Worm (Caenorhabditis elegans) whole organism, L1 larva: ENCODE results near the gene cyp-33C7.

Source experiments
- C04F5.9 ChIP-seq: sonication (generic microtip); optimal IDR thresholded peaks from 2 replicates; lab custom pipeline; 2016; ENCODE audit warnings: missing genetic modification characterization, missing compliant biosample characterization
- C16A3.4 ChIP-seq: fragments of 150-350 bp; optimal IDR thresholded peaks from 2 replicates; lab custom pipeline; 2014; ENCODE audit warnings: missing biosample characterization, missing genetic modification characterization
- F16B12.6 ChIP-seq: fragments of 150-350 bp; optimal IDR thresholded peaks from 2 replicates; lab custom pipeline; 2014; ENCODE audit warnings: missing biosample characterization, missing genetic modification characterization
- ama-1 ChIP-seq: fragments of 150-350 bp; optimal IDR thresholded peaks from 2 replicates; lab custom pipeline; 2014
- ceh-63 ChIP-seq: fragments of 200-800 bp; sonication (Bioruptor generic); optimal IDR thresholded peaks from 2 replicates; lab custom pipeline; 2018; ENCODE audit warnings: mild to moderate bottlenecking, missing genetic modification characterization, missing compliant biosample characterization
- ceh-82 ChIP-seq, 3 experiments: fragments of 150-350 bp in 1 of 3; sonication (generic microtip) in 2 of 3; optimal IDR thresholded peaks; 2 replicates each; lab custom pipeline; 2014 to 2017; ENCODE audit warnings: missing biosample characterization in 3 of 3, missing genetic modification characterization in 3 of 3
- ceh-88 ChIP-seq: fragments of 200-800 bp; sonication (Bioruptor generic); IDR thresholded peaks from 2 replicates; pipeline ENCODE4 v1.3.6; 2022; ENCODE audit warnings: missing genetic modification characterization, missing compliant biosample characterization
- ceh-90 ChIP-seq: sonication (generic microtip); optimal IDR thresholded peaks from 2 replicates; lab custom pipeline; 2016; ENCODE audit warnings: missing genetic modification characterization, missing compliant biosample characterization
- ces-1 ChIP-seq: fragments of 150-350 bp; optimal IDR thresholded peaks from 2 replicates; lab custom pipeline; 2014; ENCODE audit warnings: missing biosample characterization, missing genetic modification reagents, missing genetic modification characterization
- dsc-1 ChIP-seq: sonication (generic microtip); optimal IDR thresholded peaks from 2 replicates; lab custom pipeline; 2016; ENCODE audit warnings: mild to moderate bottlenecking, missing genetic modification characterization, missing compliant biosample characterization
- efl-1 ChIP-seq, 4 experiments: fragments of 150-350 bp; optimal IDR thresholded peaks in 3 of 4; peaks in 1 of 4; 1 replicate in 1 of 4; 2 replicates in 3 of 4; lab custom pipeline; 2014; ENCODE audit warnings: missing biosample characterization in 2 of 4, missing genetic modification characterization in 2 of 4, missing genetic modification reagents in 2 of 4
- efl-3 ChIP-seq: fragments of 200-800 bp; sonication (Bioruptor generic); optimal IDR thresholded peaks from 2 replicates; lab custom pipeline; 2018; ENCODE audit warnings: mild to moderate bottlenecking, missing genetic modification characterization, missing compliant biosample characterization
- egl-13 ChIP-seq: sonication (generic microtip); optimal IDR thresholded peaks from 2 replicates; lab custom pipeline; 2016; ENCODE audit warnings: missing genotype, missing genetic modification reagents, missing genetic modification characterization, missing compliant biosample characterization
- egl-27 ChIP-seq, 2 experiments: fragments of 150-350 bp in 1 of 2; sonication (generic microtip); optimal IDR thresholded peaks; 3 replicates each; lab custom pipeline; 2017 to 2018; ENCODE audit warnings: missing biosample characterization in 2 of 2, missing genetic modification characterization in 2 of 2, missing genetic modification reagents in 2 of 2
- elt-2 ChIP-seq: sonication (generic microtip); optimal IDR thresholded peaks from 2 replicates; lab custom pipeline; 2016; ENCODE audit warnings: missing genetic modification characterization, mild to moderate bottlenecking, inconsistent platforms, missing compliant biosample characterization, missing genetic modification reagents
- elt-3 ChIP-seq, 6 experiments: fragments of 150-350 bp in 1 of 6; sonication (generic microtip); optimal IDR thresholded peaks; 2 replicates each; lab custom pipeline; 2017 to 2018; ENCODE audit warnings: missing biosample characterization in 6 of 6, missing genetic modification characterization in 6 of 6, inconsistent platforms in 1 of 6
- ets-5 ChIP-seq: fragments of 200-800 bp; sonication (Bioruptor generic); IDR thresholded peaks from 2 replicates; pipeline ENCODE4 v1.3.6; 2022; ENCODE audit warnings: missing genetic modification characterization, missing compliant biosample characterization
- fkh-4 ChIP-seq: sonication (generic microtip); optimal IDR thresholded peaks from 2 replicates; lab custom pipeline; 2016; ENCODE audit warnings: missing compliant biosample characterization, missing genetic modification characterization, borderline replicate concordance
- fkh-8 ChIP-seq: sonication (generic microtip); optimal IDR thresholded peaks from 2 replicates; lab custom pipeline; 2016; ENCODE audit warnings: mild to moderate bottlenecking, missing genetic modification characterization, missing compliant biosample characterization
- hlh-4 ChIP-seq: sonication (generic microtip); optimal IDR thresholded peaks from 2 replicates; lab custom pipeline; 2016; ENCODE audit warnings: mild to moderate bottlenecking, missing genetic modification characterization, missing compliant biosample characterization
- hpl-2 ChIP-seq: fragments of 150-350 bp; optimal IDR thresholded peaks from 2 replicates; lab custom pipeline; 2014; ENCODE audit warnings: missing biosample characterization, missing genetic modification reagents, missing genetic modification characterization
- irx-1 ChIP-seq: sonication (generic microtip); optimal IDR thresholded peaks from 2 replicates; lab custom pipeline; 2016; ENCODE audit warnings: missing genetic modification characterization, missing compliant biosample characterization
- lin-13 ChIP-seq: fragments of 150-350 bp; optimal IDR thresholded peaks from 2 replicates; lab custom pipeline; 2014; ENCODE audit warnings: missing biosample characterization, missing genetic modification reagents, missing genetic modification characterization
- lin-14 ChIP-seq: fragments of 200-800 bp; sonication (Bioruptor generic); optimal IDR thresholded peaks from 2 replicates; lab custom pipeline; 2018; ENCODE audit warnings: mild to moderate bottlenecking, missing genetic modification characterization, moderate library complexity, missing compliant biosample characterization
- lin-15B ChIP-seq: fragments of 150-350 bp; sonication (generic microtip); optimal IDR thresholded peaks from 3 replicates; lab custom pipeline; 2014; ENCODE audit warnings: missing biosample characterization, missing genetic modification characterization
- lir-3 ChIP-seq: sonication (generic microtip); optimal IDR thresholded peaks from 2 replicates; lab custom pipeline; 2016; ENCODE audit warnings: mild to moderate bottlenecking, missing genetic modification characterization, moderate library complexity, missing compliant biosample characterization; ENCODE audit not compliant: poor library complexity
- lsy-2 ChIP-seq, 2 experiments: fragments of 150-350 bp; optimal IDR thresholded peaks; 2 replicates each; lab custom pipeline; 2014; ENCODE audit warnings: missing biosample characterization in 2 of 2, missing genetic modification characterization in 2 of 2
- mab-9 ChIP-seq: fragments of 200-800 bp; sonication (Bioruptor generic); IDR thresholded peaks from 2 replicates; pipeline ENCODE4 v1.3.6; 2022; ENCODE audit warnings: missing genetic modification reagents, missing genetic modification characterization, missing compliant biosample characterization
- mep-1 ChIP-seq: fragments of 150-350 bp; optimal IDR thresholded peaks from 2 replicates; lab custom pipeline; 2014; ENCODE audit warnings: missing biosample characterization, missing genetic modification characterization
- nhr-19 ChIP-seq: fragments of 200-800 bp; sonication (Bioruptor generic); conservative IDR thresholded peaks from 2 replicates; pipeline ENCODE4 v1.3.6; 2022; ENCODE audit warnings: missing genetic modification characterization, missing compliant biosample characterization
- nhr-237 ChIP-seq: fragments of 150-350 bp; optimal IDR thresholded peaks from 2 replicates; lab custom pipeline; 2014; ENCODE audit warnings: missing biosample characterization, missing genetic modification characterization
- nhr-28 ChIP-seq: fragments of 150-350 bp; optimal IDR thresholded peaks from 2 replicates; lab custom pipeline; 2014; ENCODE audit warnings: missing biosample characterization, missing genetic modification characterization
- nhr-71 ChIP-seq: sonication (generic microtip); optimal IDR thresholded peaks from 2 replicates; lab custom pipeline; 2016; ENCODE audit warnings: mild to moderate bottlenecking, missing genetic modification characterization, moderate library complexity, missing compliant biosample characterization
- nhr-76 ChIP-seq: sonication (generic microtip); optimal IDR thresholded peaks from 2 replicates; lab custom pipeline; 2017; ENCODE audit warnings: missing biosample characterization, missing genetic modification characterization
- nhr-84 ChIP-seq: sonication (generic microtip); optimal IDR thresholded peaks from 2 replicates; lab custom pipeline; 2017; ENCODE audit warnings: missing biosample characterization, missing genetic modification characterization
- nhr-90 ChIP-seq: sonication (generic microtip); optimal IDR thresholded peaks from 2 replicates; lab custom pipeline; 2016; ENCODE audit warnings: mild to moderate bottlenecking, missing genetic modification characterization, missing compliant biosample characterization; ENCODE audit not compliant: poor library complexity
- pag-3 ChIP-seq: sonication (generic microtip); optimal IDR thresholded peaks from 2 replicates; lab custom pipeline; 2017; ENCODE audit warnings: missing genetic modification characterization, mild to moderate bottlenecking, missing compliant biosample characterization, antibody characterized with exemption, borderline replicate concordance; ENCODE audit not compliant: insufficient read depth
- pax-3 ChIP-seq: fragments of 200-800 bp; sonication (Bioruptor generic); optimal IDR thresholded peaks from 2 replicates; lab custom pipeline; 2018; ENCODE audit warnings: mild to moderate bottlenecking, missing genetic modification characterization, moderate library complexity, missing compliant biosample characterization
- pqm-1 ChIP-seq: sonication (generic microtip); optimal IDR thresholded peaks from 3 replicates; lab custom pipeline; 2017; ENCODE audit warnings: missing biosample characterization, missing genetic modification characterization
- rnt-1 ChIP-seq: sonication (generic microtip); optimal IDR thresholded peaks from 2 replicates; lab custom pipeline; 2016; ENCODE audit warnings: mild to moderate bottlenecking, missing genetic modification characterization, moderate library complexity, missing compliant biosample characterization
- skn-1 ChIP-seq: fragments of 150-350 bp; optimal IDR thresholded peaks from 2 replicates; lab custom pipeline; 2014; ENCODE audit warnings: missing biosample characterization, missing genetic modification characterization
- snu-23 ChIP-seq: sonication (generic microtip); optimal IDR thresholded peaks from 2 replicates; lab custom pipeline; 2016; ENCODE audit warnings: missing genetic modification characterization, missing compliant biosample characterization
- sox-4 ChIP-seq: sonication (generic microtip); optimal IDR thresholded peaks from 2 replicates; lab custom pipeline; 2016; ENCODE audit warnings: missing genetic modification characterization, missing compliant biosample characterization
- sptf-1 ChIP-seq: fragments of 150-350 bp; optimal IDR thresholded peaks from 2 replicates; lab custom pipeline; 2014; ENCODE audit warnings: missing biosample characterization, missing genetic modification characterization
- sup-37 ChIP-seq: fragments of 200-800 bp; sonication (Bioruptor generic); optimal IDR thresholded peaks from 2 replicates; lab custom pipeline; 2018; ENCODE audit warnings: mild to moderate bottlenecking, missing genetic modification characterization, missing compliant biosample characterization
- swsn-7 ChIP-seq: sonication (generic microtip); optimal IDR thresholded peaks from 2 replicates; lab custom pipeline; 2016; ENCODE audit warnings: missing genetic modification characterization, missing compliant biosample characterization
- tlp-1 ChIP-seq: fragments of 150-350 bp; optimal IDR thresholded peaks from 2 replicates; lab custom pipeline; 2014; ENCODE audit warnings: missing biosample characterization, missing genetic modification characterization
- unc-62 ChIP-seq: fragments of 150-350 bp; optimal IDR thresholded peaks from 2 replicates; lab custom pipeline; 2014; ENCODE audit warnings: missing biosample characterization, missing genetic modification reagents, missing genetic modification characterization
- unc-86 ChIP-seq: sonication (generic microtip); optimal IDR thresholded peaks from 2 replicates; lab custom pipeline; 2016; ENCODE audit warnings: missing genetic modification characterization, missing compliant biosample characterization
- unc-98 ChIP-seq: fragments of 200-800 bp; sonication (Bioruptor generic); IDR thresholded peaks from 2 replicates; pipeline ENCODE4 v1.3.6; 2022; ENCODE audit warnings: missing genetic modification characterization, missing compliant biosample characterization
- xbp-1 ChIP-seq: sonication (generic microtip); optimal IDR thresholded peaks from 2 replicates; lab custom pipeline; 2016; ENCODE audit warnings: missing genetic modification characterization, missing compliant biosample characterization
- zag-1 ChIP-seq: fragments of 150-350 bp; optimal IDR thresholded peaks from 2 replicates; lab custom pipeline; 2014; ENCODE audit warnings: missing biosample characterization, missing genetic modification characterization
- ztf-11 ChIP-seq, 2 experiments: sonication (generic microtip); optimal IDR thresholded peaks; 2 replicates each; lab custom pipeline; 2016 to 2017; ENCODE audit warnings: missing genetic modification characterization in 2 of 2, missing biosample characterization in 1 of 2, missing compliant biosample characterization in 1 of 2

The cyp-33C7 gene

DNA sequence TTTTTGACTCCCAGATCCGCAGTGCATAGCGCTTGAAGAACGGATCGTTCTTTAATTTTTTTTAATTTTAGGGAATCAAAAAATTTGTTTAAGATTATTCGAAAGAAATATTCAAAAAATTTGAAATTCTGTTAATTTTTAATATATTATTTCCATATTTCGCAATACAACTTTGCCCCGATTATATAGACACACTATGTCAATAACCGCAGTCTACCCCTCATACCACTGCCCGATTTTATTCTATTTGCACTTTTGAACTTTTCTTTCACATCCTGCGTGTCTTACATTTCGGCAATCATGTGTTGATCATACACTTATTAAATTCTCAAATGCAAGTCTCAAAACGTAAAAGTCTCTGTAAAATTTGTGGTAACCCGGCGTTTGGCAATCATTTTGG is 31.5 kb upstream of the cyp-33C7 start, which contains the start of gene nhr-56:
TSS of gene nhr-56 (plus strand) at position 202 of the 400 bp plus-strand sequence.
- TF ChIP-seq ceh-82 (tag; optimal IDR thresholded peaks at IDR 0.05; lab: Kevin White, UChicago) (peak; percentile 11 to 37 (median 13)), ama-1 (lab: Kevin White, UChicago) (no peak), xbp-1 (tag; lab: Kevin White, UChicago) (no peak), nhr-19 (GFP tag; lab: Robert Waterston, UW) (peak; percentile 14; the same call in 1 of the 2 replicates), nhr-90 (tag; lab: Kevin White, UChicago) (peak; percentile 38), efl-1 (optimal IDR thresholded peaks at IDR 0.05; lab: Kevin White, UChicago) (peak; percentile 23 to 28), efl-1 (GFP tag; optimal IDR thresholded peaks at IDR 0.05 in 1 of 2; lab: Kevin White, UChicago) (peak; percentile 3 to 87), sup-37 (GFP tag; lab: Kevin White, UChicago) (no peak), tlp-1 (tag; lab: Kevin White, UChicago) (no peak), ztf-11 (tag; optimal IDR thresholded peaks at IDR 0.05; lab: Kevin White, UChicago) (no peak), elt-3 (tag; optimal IDR thresholded peaks at IDR 0.05; lab: Kevin White, UChicago) (no peak), lin-15B (no peak), dsc-1 (tag; lab: Kevin White, UChicago) (no peak), rnt-1 (tag; lab: Kevin White, UChicago) (no peak), lin-14 (no peak), hpl-2 (GFP tag; lab: Kevin White, UChicago) (no peak), sox-4 (tag; lab: Kevin White, UChicago) (no peak), elt-2 (peak; percentile 27), nhr-76 (no peak), snu-23 (peak; percentile 56), nhr-237 (no peak), ceh-90 (tag; lab: Kevin White, UChicago) (no peak), nhr-84 (tag; lab: Kevin White, UChicago) (no peak), zag-1 (tag; lab: Kevin White, UChicago) (no peak), ces-1 (GFP tag; lab: Kevin White, UChicago) (no peak), lin-13 (no peak), efl-3 (GFP tag; lab: Kevin White, UChicago) (no peak), unc-86 (tag; lab: Kevin White, UChicago) (no peak), unc-98 (GFP tag; lab: Robert Waterston, UW) (no peak), mab-9 (no peak), ceh-63 (GFP tag; lab: Kevin White, UChicago) (no peak), C16A3.4 (tag; lab: Kevin White, UChicago) (no peak), lsy-2 (tag; optimal IDR thresholded peaks at IDR 0.05; lab: Kevin White, UChicago) (peak in 1 of 2 experiments; percentile 42), F16B12.6 (no peak), pax-3 (tag; lab: Kevin White, UChicago) (no peak), skn-1 (tag; lab: Kevin White, UChicago) (peak; percentile 66), swsn-7 (tag; lab: Kevin White, UChicago) (peak; percentile 32), egl-27 (tag; optimal IDR thresholded peaks at IDR 0.05; lab: Kevin White, UChicago) (no peak), pag-3 (tag; lab: Kevin White, UChicago) (no peak), lir-3 (tag; lab: Kevin White, UChicago) (no peak), ceh-88 (no peak), pqm-1 (tag; lab: Kevin White, UChicago) (no peak), ets-5 (GFP tag; lab: Robert Waterston, UW) (no peak), nhr-71 (tag; lab: Kevin White, UChicago) (peak; percentile 62), fkh-4 (tag; lab: Kevin White, UChicago) (no peak), hlh-4 (tag; lab: Kevin White, UChicago) (no peak), unc-62 (GFP tag; lab: Kevin White, UChicago) (no peak), fkh-8 (tag; lab: Kevin White, UChicago) (peak; percentile 19), nhr-28 (tag; lab: Kevin White, UChicago) (no peak), mep-1 (tag; lab: Kevin White, UChicago) (peak; percentile 60), egl-13 (tag; lab: Kevin White, UChicago) (no peak), C04F5.9 (no peak), irx-1 (tag; lab: Kevin White, UChicago) (no peak), sptf-1 (no peak)
